Fruit fly (Drosophila melanogaster): ENCODE data around the gene Arts.

Arts gene

dm6 chr3L:16572208-16572607 lies 30.4 kb upstream of the Arts start (continued):
- TF ChIP-seq Asciz (GFP tag; optimal IDR thresholded peaks at IDR 0.05): no peak
- TF ChIP-seq CG14014 (GFP tag; IDR thresholded peaks at IDR 0.05): peak; percentile 17; the same call in 1 of the 2 replicates

DNA sequence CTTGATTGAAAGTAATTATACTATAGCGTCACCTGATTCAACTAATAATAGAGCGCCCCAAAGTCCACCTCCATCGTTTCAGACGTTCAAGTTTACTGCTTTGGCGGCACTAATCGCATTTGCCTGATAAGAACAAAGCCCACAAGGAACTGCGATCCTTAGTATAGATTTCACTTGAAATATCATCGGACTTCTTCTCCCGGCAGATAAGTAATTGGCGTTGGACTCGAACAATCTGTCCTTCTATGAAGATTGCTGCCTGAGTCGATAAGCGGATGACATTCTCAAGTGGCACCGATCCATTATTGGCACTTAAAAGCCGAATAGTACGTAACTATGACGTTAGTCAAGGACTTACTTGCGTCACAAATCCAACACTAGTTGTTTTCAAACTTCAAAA lies 29.4 kb upstream of the Arts start, which contains the start of gene Mipp1:
Mipp1 (minus strand) TSS at position 101 of the 400 bp plus-strand sequence.
- peak; percentile 33 for TF ChIP-seq grn (GFP tag; optimal IDR thresholded peaks at IDR 0.05)
- peak; percentile 77 for TF ChIP-seq exex (tag; optimal IDR thresholded peaks at IDR 0.05)

DNA sequence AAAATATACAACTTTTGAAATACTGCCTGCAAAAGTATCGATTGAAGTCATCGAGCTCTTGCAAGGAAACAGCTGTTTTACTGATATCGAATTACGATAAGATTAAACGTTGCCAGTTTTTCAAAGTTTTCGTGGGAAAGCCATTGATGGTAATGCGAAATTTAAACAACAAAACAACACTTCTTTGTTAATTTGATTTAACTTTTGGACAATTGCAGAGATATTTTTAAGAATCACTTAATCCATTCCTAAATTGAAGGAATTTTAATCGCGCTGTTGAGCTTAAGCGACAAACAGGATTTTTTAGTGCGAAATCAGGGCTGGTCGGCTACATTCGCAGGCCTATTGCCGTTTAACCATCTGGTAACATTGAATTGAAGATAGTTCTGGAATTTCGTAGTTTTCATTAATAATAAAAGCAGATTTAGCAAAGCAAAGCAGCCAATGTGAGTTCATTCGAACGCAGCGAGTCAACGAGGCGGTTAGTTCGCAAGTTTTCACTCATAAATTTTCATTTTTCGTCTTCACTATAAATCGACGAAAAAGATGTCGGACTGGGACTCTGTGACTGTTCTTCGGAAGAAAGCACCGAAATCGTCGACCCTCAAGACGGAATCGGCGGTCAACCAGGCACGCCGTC lies 28.2 kb upstream of the Arts start, which contains the start of gene mbf1:
mbf1 (plus strand) TSS at position 130 of the 640 bp plus-strand sequence.
- TF ChIP-seq Dfd (GFP tag; optimal IDR thresholded peaks at IDR 0.05) (no peak), CG12391 (tag; optimal IDR thresholded peaks at IDR 0.05) (peak; percentile 48), CG10366 (GFP tag; IDR thresholded peaks at IDR 0.05) (no peak), so (GFP tag; IDR thresholded peaks at IDR 0.05) (no peak), CG8924 (tag; optimal IDR thresholded peaks at IDR 0.05) (peak; percentile 52), insv (GFP tag; optimal IDR thresholded peaks at IDR 0.05) (peak in 1 of 2 experiments; percentile 10), Blimp-1 (GFP tag; optimal IDR thresholded peaks at IDR 0.05) (no peak), CG15479 (GFP tag; optimal IDR thresholded peaks at IDR 0.05) (no peak), knrl (GFP tag; IDR thresholded peaks at IDR 0.05; ENCODE audit: partially characterized antibody) (peak; percentile 51; the same call in 2 of the 3 replicates), dan (GFP tag; IDR thresholded peaks at IDR 0.05) (no peak), CG13894 (tag; optimal IDR thresholded peaks at IDR 0.05) (peak; percentile 32), Hsf (GFP tag; optimal IDR thresholded peaks at IDR 0.05) (peak; percentile 43), cad (GFP tag; optimal IDR thresholded peaks at IDR 0.05) (no peak), tna (GFP tag; IDR thresholded peaks at IDR 0.05; ENCODE audit: partially characterized antibody) (0 out of 2 replicates have a peak, but pooled peaks have one; percentile 32), dm (GFP tag; optimal IDR thresholded peaks at IDR 0.05) (peak; percentile 19), Dp (GFP tag; optimal IDR thresholded peaks at IDR 0.05) (peak; percentile 72), gcm2 (GFP tag; optimal IDR thresholded peaks at IDR 0.05) (no peak), CG31388 (GFP tag; optimal IDR thresholded peaks at IDR 0.05) (no peak), MESR4 (GFP tag; optimal IDR thresholded peaks at IDR 0.05) (peak; percentile 90), E2f2 (GFP tag; IDR thresholded peaks at IDR 0.05) (peak; percentile 69), abd-A (tag; optimal IDR thresholded peaks at IDR 0.05) (no peak), tll (GFP tag; optimal IDR thresholded peaks at IDR 0.05) (peak in 1 of 2 experiments; percentile 16), ac (GFP tag; optimal IDR thresholded peaks at IDR 0.05) (no peak), CG10654 (GFP tag; optimal IDR thresholded peaks at IDR 0.05) (no peak), Bgb (GFP tag; IDR thresholded peaks at IDR 0.05; ENCODE audit: partially characterized antibody) (0 out of 2 replicates have a peak, but pooled peaks have one; percentile 28), zen (tag; optimal IDR thresholded peaks at IDR 0.05) (peak; percentile 21), phol (tag; optimal IDR thresholded peaks at IDR 0.05) (peak; percentile 62), hbn (GFP tag; IDR thresholded peaks at IDR 0.05; ENCODE audit: partially characterized antibody) (peak; percentile 49; the same call in 1 of the 2 replicates), rib (GFP tag; IDR thresholded peaks at IDR 0.05) (no peak), CG2116 (GFP tag; optimal IDR thresholded peaks at IDR 0.05) (peak; percentile 82), YL-1 (GFP tag; optimal IDR thresholded peaks at IDR 0.05) (peak; percentile 91), GATAe (GFP tag; conservative IDR thresholded peaks at IDR 0.05) (no peak), vvl (GFP tag; IDR thresholded peaks at IDR 0.05) (0 out of 2 replicates have a peak, but pooled peaks have one; percentile 34), CG14014 (GFP tag; IDR thresholded peaks at IDR 0.05) (no peak), gt (GFP tag; IDR thresholded peaks at IDR 0.05) (no peak), Hmx (GFP tag; optimal IDR thresholded peaks at IDR 0.05) (no peak), CG13775 (GFP tag; optimal IDR thresholded peaks at IDR 0.05) (peak; percentile 13), CG17802 (tag; optimal IDR thresholded peaks at IDR 0.05) (no peak), Sin3A (optimal IDR thresholded peaks at IDR 0.05) (peak; percentile 88), Oli (tag; optimal IDR thresholded peaks at IDR 0.05) (no peak), ash1 (GFP tag; optimal IDR thresholded peaks at IDR 0.05) (no peak), nerfin-1 (tag; optimal IDR thresholded peaks at IDR 0.05) (peak; percentile 92)

All from whole organism, embryonic.